Fruit fly (Drosophila melanogaster): ENCODE measurements around the gene CG10413.
A peak's percentile ranks its signal among the peaks of the same experiment; 100 is the strongest.

The CG10413 gene

dm6 chr2L:18625470-18625869 is 20.4 kb upstream of the CG10413 start:
- TF ChIP-seq CG9948 (tag; optimal IDR thresholded peaks at IDR 0.05) (no peak), CG8301 (tag; optimal IDR thresholded peaks at IDR 0.05) (no peak), Ets98B (GFP tag; IDR thresholded peaks at IDR 0.05) (no peak), CG17806 (tag; optimal IDR thresholded peaks at IDR 0.05) (no peak), Pif1B (GFP tag; optimal IDR thresholded peaks at IDR 0.05) (no peak), CG34367 (tag; optimal IDR thresholded peaks at IDR 0.05) (no peak), Pif1A (GFP tag; optimal IDR thresholded peaks at IDR 0.05) (no peak), D1 (tag; optimal IDR thresholded peaks at IDR 0.05) (no peak), CG15710 (tag; optimal IDR thresholded peaks at IDR 0.05) (no peak), rn (GFP tag; IDR thresholded peaks at IDR 0.05) (no peak), CG32121 (GFP tag; IDR thresholded peaks at IDR 0.05) (no peak), CG14655 (GFP tag; optimal IDR thresholded peaks at IDR 0.05) (no peak), fd96Ca (GFP tag; IDR thresholded peaks at IDR 0.05) (no peak), Snoo (tag; optimal IDR thresholded peaks at IDR 0.05) (no peak), CG10348 (GFP tag; IDR thresholded peaks at IDR 0.05) (no peak), CG13204 (GFP tag; optimal IDR thresholded peaks at IDR 0.05) (no peak), gl (tag; optimal IDR thresholded peaks at IDR 0.05) (no peak), CG8159 (tag; optimal IDR thresholded peaks at IDR 0.05) (no peak)

dm6 chr2L:18625009-18625408 is 20.0 kb upstream of the CG10413 start:
- TF ChIP-seq EcR (GFP tag; optimal IDR thresholded peaks at IDR 0.05) = no peak
- TF ChIP-seq CG34367 (tag; optimal IDR thresholded peaks at IDR 0.05) = no peak
- TF ChIP-seq CG8159 (tag; optimal IDR thresholded peaks at IDR 0.05) = no peak
- TF ChIP-seq fd96Ca (GFP tag; IDR thresholded peaks at IDR 0.05) = no peak
- no peak for TF ChIP-seq CG10348 (GFP tag; IDR thresholded peaks at IDR 0.05)
- TF ChIP-seq CG12605 (GFP tag; IDR thresholded peaks at IDR 0.05) = no peak
- no peak for TF ChIP-seq CG9948 (tag; optimal IDR thresholded peaks at IDR 0.05)
- TF ChIP-seq Pif1B (GFP tag; optimal IDR thresholded peaks at IDR 0.05) = no peak
- TF ChIP-seq Pif1A (GFP tag; optimal IDR thresholded peaks at IDR 0.05) = no peak
- TF ChIP-seq CG4496 (GFP tag; IDR thresholded peaks at IDR 0.05) = no peak
- TF ChIP-seq rn (GFP tag; IDR thresholded peaks at IDR 0.05) = no peak
- TF ChIP-seq Snoo (tag; optimal IDR thresholded peaks at IDR 0.05) = no peak
- no peak for TF ChIP-seq gl (tag; optimal IDR thresholded peaks at IDR 0.05)
- TF ChIP-seq CG14655 (GFP tag; optimal IDR thresholded peaks at IDR 0.05) = no peak
- no peak for TF ChIP-seq CG32121 (GFP tag; IDR thresholded peaks at IDR 0.05)
- no peak for TF ChIP-seq CG17806 (tag; optimal IDR thresholded peaks at IDR 0.05)
- TF ChIP-seq CG8301 (tag; optimal IDR thresholded peaks at IDR 0.05) = no peak
- no peak for TF ChIP-seq D1 (tag; optimal IDR thresholded peaks at IDR 0.05)
- TF ChIP-seq CG15710 (tag; optimal IDR thresholded peaks at IDR 0.05) = no peak

dm6 chr2L:18624362-18624761 is 19.3 kb upstream of the CG10413 start:
- TF ChIP-seq D1 (tag; optimal IDR thresholded peaks at IDR 0.05) = no peak
- no peak for TF ChIP-seq fd96Ca (GFP tag; IDR thresholded peaks at IDR 0.05)
- TF ChIP-seq CG12605 (GFP tag; IDR thresholded peaks at IDR 0.05) = no peak
- no peak for TF ChIP-seq Ets98B (GFP tag; IDR thresholded peaks at IDR 0.05)
- no peak for TF ChIP-seq CG34367 (tag; optimal IDR thresholded peaks at IDR 0.05)
- no peak for TF ChIP-seq CG8159 (tag; optimal IDR thresholded peaks at IDR 0.05)
- no peak for TF ChIP-seq Snoo (tag; optimal IDR thresholded peaks at IDR 0.05)
- no peak for TF ChIP-seq CG4496 (GFP tag; IDR thresholded peaks at IDR 0.05)
- TF ChIP-seq gl (tag; optimal IDR thresholded peaks at IDR 0.05) = no peak
- TF ChIP-seq CG14655 (GFP tag; optimal IDR thresholded peaks at IDR 0.05) = no peak
- TF ChIP-seq Pif1A (GFP tag; optimal IDR thresholded peaks at IDR 0.05) = no peak
- TF ChIP-seq rn (GFP tag; IDR thresholded peaks at IDR 0.05) = no peak
- TF ChIP-seq CG13204 (GFP tag; optimal IDR thresholded peaks at IDR 0.05) = no peak
- no peak for TF ChIP-seq CG32121 (GFP tag; IDR thresholded peaks at IDR 0.05)
- TF ChIP-seq CG9948 (tag; optimal IDR thresholded peaks at IDR 0.05) = no peak

dm6 chr2L:18623435-18623834 is 18.4 kb upstream of the CG10413 start:
- TF ChIP-seq CG8159 (tag; optimal IDR thresholded peaks at IDR 0.05) (no peak), CG15710 (tag; optimal IDR thresholded peaks at IDR 0.05) (no peak), Ets98B (GFP tag; IDR thresholded peaks at IDR 0.05) (no peak), fd96Ca (GFP tag; IDR thresholded peaks at IDR 0.05) (no peak), Pif1B (GFP tag; optimal IDR thresholded peaks at IDR 0.05) (no peak), CG9948 (tag; optimal IDR thresholded peaks at IDR 0.05) (no peak), CG14655 (GFP tag; optimal IDR thresholded peaks at IDR 0.05) (no peak), CG13204 (GFP tag; optimal IDR thresholded peaks at IDR 0.05) (no peak), CG12605 (GFP tag; IDR thresholded peaks at IDR 0.05) (no peak), CG32121 (GFP tag; IDR thresholded peaks at IDR 0.05) (no peak), CG4496 (GFP tag; IDR thresholded peaks at IDR 0.05) (no peak), rn (GFP tag; IDR thresholded peaks at IDR 0.05) (no peak)

- TF ChIP-seq CG34367 (tag; optimal IDR thresholded peaks at IDR 0.05) (peak; percentile 44), CG13204 (GFP tag; optimal IDR thresholded peaks at IDR 0.05) (no peak), CG14655 (GFP tag; optimal IDR thresholded peaks at IDR 0.05) (peak; percentile 64), Pif1B (GFP tag; optimal IDR thresholded peaks at IDR 0.05) (peak; percentile 77), CG17806 (tag; optimal IDR thresholded peaks at IDR 0.05) (peak; percentile 83), rn (GFP tag; IDR thresholded peaks at IDR 0.05) (peak; percentile 19; the same call in 1 of the 2 replicates), EcR (GFP tag; optimal IDR thresholded peaks at IDR 0.05) (peak; percentile 62), CG8301 (tag; optimal IDR thresholded peaks at IDR 0.05) (peak; percentile 64), fd96Ca (GFP tag; IDR thresholded peaks at IDR 0.05) (no peak), CG10348 (GFP tag; IDR thresholded peaks at IDR 0.05) (no peak), CG15710 (tag; optimal IDR thresholded peaks at IDR 0.05) (peak; percentile 73), CG32121 (GFP tag; IDR thresholded peaks at IDR 0.05) (peak; percentile 65), CG12605 (GFP tag; IDR thresholded peaks at IDR 0.05) (peak; percentile 35; the same call in 1 of the 2 replicates), CG4496 (GFP tag; IDR thresholded peaks at IDR 0.05) (peak; percentile 66; the same call in 1 of the 3 replicates), Ets98B (GFP tag; IDR thresholded peaks at IDR 0.05) (peak; percentile 43), CG8159 (tag; optimal IDR thresholded peaks at IDR 0.05) (peak; percentile 89), CG9948 (tag; optimal IDR thresholded peaks at IDR 0.05) (peak; percentile 66), gl (tag; optimal IDR thresholded peaks at IDR 0.05) (peak; percentile 39), D1 (tag; optimal IDR thresholded peaks at IDR 0.05) (peak; percentile 73), Snoo (tag; optimal IDR thresholded peaks at IDR 0.05) (peak; percentile 68), Pif1A (GFP tag; optimal IDR thresholded peaks at IDR 0.05) (peak; percentile 68)
Measured at dm6 chr2L:18621357-18622211, 16.5 kb upstream of the CG10413 start.

All from whole organism, pupa.